Worm (Caenorhabditis elegans) whole organism, midembryonic: Measurements from ENCODE around the gene cup-4.

Source experiments
- T22C8.4 ChIP-seq: fragments of 200-800 bp; sonication (Bioruptor generic); IDR thresholded peaks from 2 replicates; pipeline ENCODE4 v1.3.6; 2022; ENCODE audit warnings: missing genetic modification characterization, missing compliant biosample characterization
- flt-1 ChIP-seq: fragments of 200-800 bp; sonication (Bioruptor generic); IDR thresholded peaks from 2 replicates; pipeline ENCODE4 v1.3.6; 2022; ENCODE audit warnings: missing genetic modification characterization, missing compliant biosample characterization
- tab-1 ChIP-seq: fragments of 200-800 bp; sonication (Bioruptor generic); IDR thresholded peaks from 2 replicates; pipeline ENCODE4 v1.3.6; 2022; ENCODE audit warnings: missing genetic modification characterization, missing compliant biosample characterization
- ztf-23 ChIP-seq: fragments of 200-800 bp; sonication (Bioruptor generic); IDR thresholded peaks from 2 replicates; pipeline ENCODE4 v1.3.6; 2022; ENCODE audit warnings: missing genetic modification reagents, missing genetic modification characterization, missing compliant biosample characterization
- ztf-29 ChIP-seq: fragments of 200-800 bp; sonication (Bioruptor generic); IDR thresholded peaks from 2 replicates; pipeline ENCODE4 v1.3.6; 2022; ENCODE audit warnings: missing genetic modification reagents, missing genetic modification characterization, missing compliant biosample characterization

ce11 chrIII:7857142-7857541 lies 9.1 kb upstream of the cup-4 start, which contains the start of gene tag-307:
- TF ChIP-seq tab-1 (GFP tag; lab: Robert Waterston, UW) (no peak), T22C8.4 (GFP tag; lab: Robert Waterston, UW) (no peak), flt-1 (GFP tag; lab: Robert Waterston, UW) (no peak), ztf-23 (no peak), ztf-29 (GFP tag; lab: Robert Waterston, UW) (no peak)
